Fruit fly (Drosophila melanogaster): ENCODE data around the gene CG15429.

CG15429 gene

dm6 chr2L:4386926-4387550 lies 34.3 kb downstream of the CG15429 start, which contains the start of gene Psf2:
TSS of gene Psf2 (minus strand) at chr2L:4387356.
- TF ChIP-seq usp (GFP tag; optimal IDR thresholded peaks at IDR 0.05): no peak
- no peak for TF ChIP-seq psq (optimal IDR thresholded peaks at IDR 0.05)
- no peak for TF ChIP-seq pan (optimal IDR thresholded peaks at IDR 0.05)
- TF ChIP-seq Dll (optimal IDR thresholded peaks at IDR 0.05): no peak
- no peak for TF ChIP-seq EcR (GFP tag; optimal IDR thresholded peaks at IDR 0.05)
- TF ChIP-seq CG8478 (optimal IDR thresholded peaks at IDR 0.05): no peak

DNA sequence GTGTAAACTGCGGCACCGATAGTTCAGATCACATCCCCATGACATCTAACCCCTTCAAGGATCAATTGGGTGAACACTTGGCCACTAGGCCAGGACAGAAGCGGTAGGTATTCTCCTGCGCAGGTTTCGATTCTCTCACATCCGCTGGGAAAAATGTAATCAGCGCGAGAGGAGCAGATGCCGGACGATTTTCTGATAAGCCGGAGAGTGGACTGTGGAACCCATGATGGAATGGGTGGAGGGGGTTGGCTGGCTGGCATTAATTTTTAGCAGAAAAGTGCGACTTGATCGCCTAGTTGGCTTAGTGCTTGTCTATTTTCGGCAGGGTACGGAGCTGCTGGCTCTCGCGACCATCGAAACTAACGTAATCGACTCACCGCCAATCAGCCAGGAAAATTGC lies 35.3 kb downstream of the CG15429 start, which contains the start of gene Tps1:
Gene Tps1, plus strand, starts transcription at position 301 of the 400 bp plus-strand sequence.
- TF ChIP-seq pan (optimal IDR thresholded peaks at IDR 0.05) (no peak), Dll (optimal IDR thresholded peaks at IDR 0.05) (no peak), psq (optimal IDR thresholded peaks at IDR 0.05) (no peak), CG8478 (optimal IDR thresholded peaks at IDR 0.05) (no peak), EcR (GFP tag; optimal IDR thresholded peaks at IDR 0.05) (no peak), usp (GFP tag; optimal IDR thresholded peaks at IDR 0.05) (no peak)

DNA sequence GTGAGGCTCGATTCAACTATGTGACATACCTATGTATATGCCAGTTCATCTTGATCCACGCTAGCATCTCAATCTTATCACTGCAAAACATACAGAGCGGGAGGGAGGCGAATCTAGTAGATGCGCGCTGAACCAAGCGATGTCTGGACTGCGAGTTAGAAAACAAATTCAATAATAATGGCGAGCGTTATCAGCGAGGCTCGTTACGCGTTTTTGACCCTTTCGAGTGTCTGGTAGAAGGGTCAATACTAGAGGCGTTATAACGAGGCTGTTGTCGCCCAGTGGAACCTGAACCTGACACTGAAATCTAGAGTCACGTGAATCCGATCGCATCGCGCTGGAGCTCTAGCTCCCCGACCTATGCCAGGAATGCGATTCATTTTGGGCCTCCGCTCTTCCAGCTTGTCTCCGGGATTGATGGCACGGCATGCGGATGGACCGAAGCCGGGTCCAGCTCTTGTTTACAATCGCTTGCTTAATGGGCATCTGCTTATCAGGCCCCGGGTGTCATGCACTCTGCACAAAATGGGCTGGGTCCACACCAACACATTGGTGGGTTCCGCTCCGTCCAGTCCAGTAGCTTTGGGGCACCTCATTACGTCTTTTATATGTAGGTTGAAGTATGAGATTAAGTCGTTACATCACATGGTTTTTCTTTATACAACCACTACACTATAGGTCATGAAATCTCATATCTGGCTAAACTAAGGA lies 36.8 kb downstream of the CG15429 start:
- TF ChIP-seq EcR (GFP tag; optimal IDR thresholded peaks at IDR 0.05) (no peak), psq (optimal IDR thresholded peaks at IDR 0.05) (no peak), Dll (optimal IDR thresholded peaks at IDR 0.05) (no peak), CG8478 (optimal IDR thresholded peaks at IDR 0.05) (no peak), pan (optimal IDR thresholded peaks at IDR 0.05) (no peak), usp (GFP tag; optimal IDR thresholded peaks at IDR 0.05) (no peak)

DNA sequence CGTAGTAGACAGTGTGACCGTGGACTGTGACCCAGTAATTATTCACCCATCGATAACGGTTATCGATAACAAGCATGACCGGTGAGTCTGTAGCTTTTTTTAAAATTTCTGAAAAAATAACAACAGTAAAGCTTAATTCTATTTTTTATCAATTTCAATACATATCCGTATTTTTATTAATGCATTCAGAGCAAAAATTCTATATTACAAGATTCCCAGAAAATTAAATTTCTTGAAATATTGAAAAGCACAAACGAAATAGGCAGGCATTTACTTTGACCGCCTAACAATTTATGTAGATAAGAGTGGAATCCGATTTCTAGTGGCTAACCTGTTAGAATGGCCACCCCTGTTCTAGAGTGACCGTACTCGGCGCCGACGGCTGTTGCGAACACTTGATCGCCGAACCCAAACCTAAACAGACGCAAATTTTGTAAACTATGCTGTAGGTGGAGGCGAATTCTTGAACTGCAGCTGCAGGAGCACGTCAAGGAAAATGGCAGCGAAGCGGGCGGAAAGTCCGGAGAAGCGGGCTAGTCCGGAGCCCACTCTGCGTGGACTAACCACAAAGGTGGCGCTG lies 41.2 kb downstream of the CG15429 start, which contains the start of gene CG3652:
Gene CG3652, minus strand, starts transcription at position 35 of the 580 bp plus-strand sequence.
- TF ChIP-seq pan (optimal IDR thresholded peaks at IDR 0.05) (no peak), Dll (optimal IDR thresholded peaks at IDR 0.05) (no peak), CG8478 (optimal IDR thresholded peaks at IDR 0.05) (no peak), usp (GFP tag; optimal IDR thresholded peaks at IDR 0.05) (no peak), psq (optimal IDR thresholded peaks at IDR 0.05) (no peak), EcR (GFP tag; optimal IDR thresholded peaks at IDR 0.05) (no peak)

dm6 chr2L:4400653-4401052 lies 47.9 kb downstream of the CG15429 start, which contains the start of gene CG33003:
TSS of gene CG33003 (plus strand) at chr2L:4400953.
- TF ChIP-seq EcR (GFP tag; optimal IDR thresholded peaks at IDR 0.05) (no peak), psq (optimal IDR thresholded peaks at IDR 0.05) (no peak), pan (optimal IDR thresholded peaks at IDR 0.05) (no peak), usp (GFP tag; optimal IDR thresholded peaks at IDR 0.05) (no peak), Dll (optimal IDR thresholded peaks at IDR 0.05) (no peak), CG8478 (optimal IDR thresholded peaks at IDR 0.05) (no peak)

dm6 chr2L:4403013-4403604 lies 50.3 kb downstream of the CG15429 start, which contains the start of gene Dim1:
TSS of gene Dim1 (plus strand) at chr2L:4403251.
- TF ChIP-seq CG8478 (optimal IDR thresholded peaks at IDR 0.05) (no peak), EcR (GFP tag; optimal IDR thresholded peaks at IDR 0.05) (no peak), pan (optimal IDR thresholded peaks at IDR 0.05) (no peak), Dll (optimal IDR thresholded peaks at IDR 0.05) (no peak), psq (optimal IDR thresholded peaks at IDR 0.05) (no peak), usp (GFP tag; optimal IDR thresholded peaks at IDR 0.05) (no peak)
